Worm (Caenorhabditis elegans) whole organism, L4 larva: Measurements from ENCODE around the gene eppl-1.

ENCODE experiments used
- F10B5.3 ChIP-seq: sonication (generic microtip); optimal IDR thresholded peaks from 2 replicates; lab custom pipeline; 2016; ENCODE audit warnings: mild to moderate bottlenecking, missing genetic modification characterization, missing compliant biosample characterization
- F37D6.2 ChIP-seq: sonication (generic microtip); optimal IDR thresholded peaks from 2 replicates; lab custom pipeline; 2016; ENCODE audit warnings: mild to moderate bottlenecking, missing genetic modification characterization, missing compliant biosample characterization
- F44E2.7 ChIP-seq: fragments of 200-800 bp; sonication (Bioruptor generic); IDR thresholded peaks from 2 replicates; pipeline ENCODE4 v2.1.2; 2022; ENCODE audit warnings: missing genetic modification characterization, missing compliant biosample characterization
- T26A8.4 ChIP-seq: fragments of 200-800 bp; sonication (Bioruptor generic); IDR thresholded peaks from 2 replicates; pipeline ENCODE4 v1.3.6; 2022; ENCODE audit warnings: missing genetic modification characterization, missing compliant biosample characterization
- Y48G9A.11 ChIP-seq: fragments of 200-800 bp; sonication (Bioruptor generic); IDR thresholded peaks from 2 replicates; pipeline ENCODE4 v1.3.6; 2022; ENCODE audit warnings: missing genetic modification reagents, missing genetic modification characterization, missing compliant biosample characterization
- Y5F2A.4 ChIP-seq: fragments of 200-800 bp; sonication (Bioruptor generic); optimal IDR thresholded peaks from 2 replicates; lab custom pipeline; 2018; ENCODE audit warnings: mild to moderate bottlenecking, missing genetic modification characterization, missing compliant biosample characterization
- aha-1 ChIP-seq: fragments of 150-350 bp; peaks from one replicate; lab custom pipeline; 2014; ENCODE audit warnings: missing biosample characterization, missing genetic modification characterization
- arid-1 ChIP-seq: fragments of 200-800 bp; sonication (Bioruptor generic); conservative IDR thresholded peaks from 2 replicates; pipeline ENCODE4 v1.3.6; 2022; ENCODE audit warnings: missing genetic modification reagents, missing genetic modification characterization, missing compliant biosample characterization
- ceh-82 ChIP-seq: sonication (generic microtip); optimal IDR thresholded peaks from 2 replicates; lab custom pipeline; 2017; ENCODE audit warnings: missing biosample characterization, missing genetic modification characterization
- daf-16 ChIP-seq, 3 experiments: sonication (generic microtip); optimal IDR thresholded peaks; 2 replicates each; lab custom pipeline; 2016 to 2017; ENCODE audit warnings: missing genetic modification characterization in 3 of 3, missing genetic modification reagents in 3 of 3, mild to moderate bottlenecking in 2 of 3, missing compliant biosample characterization in 2 of 3, missing biosample characterization in 1 of 3, moderate library complexity in 1 of 3
- egl-43 ChIP-seq: fragments of 200-800 bp; sonication (Bioruptor generic); IDR thresholded peaks from 2 replicates; pipeline ENCODE4 v1.3.6; 2022; ENCODE audit warnings: missing genetic modification reagents, missing genetic modification characterization, missing compliant biosample characterization
- fos-1 ChIP-seq: fragments of 150-350 bp; optimal IDR thresholded peaks from 2 replicates; lab custom pipeline; 2014; ENCODE audit warnings: missing biosample characterization, missing genetic modification characterization
- hlh-30 ChIP-seq: sonication (generic microtip); optimal IDR thresholded peaks from 2 replicates; lab custom pipeline; 2017; ENCODE audit warnings: antibody characterized with exemption, mild to moderate bottlenecking, missing genetic modification characterization, missing compliant biosample characterization; ENCODE audit not compliant: insufficient read depth
- jun-1 ChIP-seq: fragments of 150-350 bp; optimal IDR thresholded peaks from 2 replicates; lab custom pipeline; 2014; ENCODE audit warnings: missing biosample characterization, missing genetic modification reagents, missing genetic modification characterization
- lin-1 ChIP-seq: fragments of 200-800 bp; sonication (Bioruptor generic); IDR thresholded peaks from 2 replicates; pipeline ENCODE4 v1.3.6; 2022; ENCODE audit warnings: missing genetic modification reagents, missing genetic modification characterization, missing compliant biosample characterization
- lin-15B ChIP-seq: fragments of 150-350 bp; sonication (generic microtip); optimal IDR thresholded peaks from 3 replicates; lab custom pipeline; 2014; ENCODE audit warnings: missing biosample characterization, missing genetic modification characterization
- lin-39 ChIP-seq: fragments of 150-350 bp; optimal IDR thresholded peaks from 2 replicates; lab custom pipeline; 2014; ENCODE audit warnings: missing biosample characterization, missing genetic modification reagents, missing genetic modification characterization
- lir-3 ChIP-seq: sonication (generic microtip); optimal IDR thresholded peaks from 2 replicates; lab custom pipeline; 2016; ENCODE audit warnings: mild to moderate bottlenecking, missing genetic modification characterization, missing compliant biosample characterization
- madf-9 ChIP-seq: fragments of 200-800 bp; sonication (Bioruptor generic); conservative IDR thresholded peaks from 2 replicates; pipeline ENCODE4 v1.3.6; 2022; ENCODE audit warnings: missing genetic modification reagents, missing genetic modification characterization, missing compliant biosample characterization
- nhr-42 ChIP-seq: fragments of 200-800 bp; sonication (Bioruptor generic); IDR thresholded peaks from 2 replicates; pipeline ENCODE4 v1.3.6; 2022; ENCODE audit warnings: missing genetic modification characterization, missing compliant biosample characterization
- nhr-76 ChIP-seq: fragments of 150-350 bp; optimal IDR thresholded peaks from 2 replicates; lab custom pipeline; 2014; ENCODE audit warnings: missing biosample characterization, missing genetic modification characterization
- php-3 ChIP-seq: fragments of 200-800 bp; sonication (Bioruptor generic); IDR thresholded peaks from 2 replicates; pipeline ENCODE4 v1.3.6; 2022; ENCODE audit warnings: missing genetic modification reagents, missing genetic modification characterization, missing compliant biosample characterization
- pqm-1 ChIP-seq: sonication (generic microtip); optimal IDR thresholded peaks from 2 replicates; lab custom pipeline; 2017; ENCODE audit warnings: missing biosample characterization, missing genetic modification characterization
- skn-1 ChIP-seq: fragments of 150-350 bp; optimal IDR thresholded peaks from 2 replicates; lab custom pipeline; 2014; ENCODE audit warnings: missing biosample characterization, missing genetic modification characterization
- unc-130 ChIP-seq: sonication (generic microtip); optimal IDR thresholded peaks from 2 replicates; lab custom pipeline; 2016; ENCODE audit warnings: missing genetic modification reagents, missing genetic modification characterization, missing compliant biosample characterization
- unc-62 ChIP-seq, 3 experiments: fragments of 150-350 bp in 1 of 3; sonication (generic microtip); optimal IDR thresholded peaks in 2 of 3; peaks in 1 of 3; 1 replicate in 1 of 3; 2 replicates in 2 of 3; lab custom pipeline; 2014 to 2017; ENCODE audit warnings: missing biosample characterization in 3 of 3, missing genetic modification characterization in 3 of 3, missing genetic modification reagents in 3 of 3, missing genotype in 1 of 3
- zfp-2 ChIP-seq: sonication (generic microtip); optimal IDR thresholded peaks from 2 replicates; lab custom pipeline; 2016; ENCODE audit warnings: mild to moderate bottlenecking, missing genetic modification characterization, missing compliant biosample characterization
- zip-2 ChIP-seq: fragments of 150-350 bp; optimal IDR thresholded peaks from 2 replicates; lab custom pipeline; 2014; ENCODE audit warnings: missing biosample characterization, missing genetic modification characterization
- ztf-11 ChIP-seq: fragments of 150-350 bp; optimal IDR thresholded peaks from 2 replicates; lab custom pipeline; 2014; ENCODE audit warnings: missing biosample characterization, missing genetic modification characterization
- ztf-7 ChIP-seq: fragments of 150-350 bp; optimal IDR thresholded peaks from 2 replicates; lab custom pipeline; 2014; ENCODE audit warnings: missing biosample characterization, missing genetic modification characterization

eppl-1 gene

DNA sequence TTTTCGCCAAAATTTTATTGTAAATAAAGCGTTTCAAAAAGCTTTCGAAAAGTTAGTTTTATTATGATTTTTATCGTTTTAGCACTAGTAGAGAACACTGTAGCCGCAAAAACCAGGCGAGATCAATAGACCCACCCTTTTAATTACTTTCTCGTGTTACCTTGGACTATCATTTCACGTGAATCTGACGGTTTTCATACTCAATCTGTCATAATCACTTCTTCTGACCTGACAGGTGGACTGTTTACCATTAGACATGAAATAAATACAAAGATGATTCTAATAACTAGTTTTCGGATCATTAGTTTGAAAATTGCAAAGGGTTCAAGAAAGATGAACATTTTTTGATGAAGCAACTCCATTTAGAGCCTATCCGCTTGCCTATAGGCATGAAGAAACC is 11.5 kb upstream of the eppl-1 start (continued):
- no peak for TF ChIP-seq T26A8.4 (GFP tag; lab: Robert Waterston, UW)

ce11 chrIV:8462376-8462775 is 10.8 kb upstream of the eppl-1 start:
- no peak for TF ChIP-seq Y48G9A.11
- peak in 1 of 2 experiments; percentile 54 for TF ChIP-seq unc-62 (GFP tag; optimal IDR thresholded peaks at IDR 0.05 in 1 of 2; lab: Kevin White, UChicago)
- no peak for TF ChIP-seq unc-62 (tag; optimal IDR thresholded peaks at IDR 0.05; lab: Kevin White, UChicago)
- no peak for TF ChIP-seq ztf-7 (tag; lab: Kevin White, UChicago)
- TF ChIP-seq Y5F2A.4 (GFP tag; lab: Kevin White, UChicago) = no peak
- no peak for TF ChIP-seq lin-39 (tag; lab: Kevin White, UChicago)

DNA sequence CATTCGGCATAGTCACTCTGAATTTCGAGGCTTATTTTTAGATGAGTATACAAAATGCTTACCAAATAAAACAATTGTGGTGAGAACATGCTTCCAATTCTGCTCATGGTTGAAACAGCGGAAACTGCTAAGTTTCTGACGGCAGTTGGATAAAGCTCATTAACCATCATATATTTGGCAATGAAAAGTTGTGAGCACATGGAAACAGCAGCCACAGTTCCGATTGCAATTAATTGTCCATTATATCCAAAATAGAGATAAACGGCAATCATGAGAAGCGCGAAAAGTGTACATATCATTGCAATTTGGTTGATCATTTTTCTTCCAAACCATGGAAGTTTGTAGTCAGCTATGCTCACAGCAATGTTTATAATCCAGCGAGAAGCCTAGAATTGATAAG is 9.6 kb upstream of the eppl-1 start:
- TF ChIP-seq unc-62 (GFP tag; optimal IDR thresholded peaks at IDR 0.05 in 1 of 2; lab: Kevin White, UChicago) (peak in 1 of 2 experiments; percentile 96), unc-62 (tag; optimal IDR thresholded peaks at IDR 0.05; lab: Kevin White, UChicago) (no peak), hlh-30 (tag; lab: Kevin White, UChicago) (no peak)

- no peak for TF ChIP-seq skn-1 (tag; lab: Kevin White, UChicago)
- no peak for TF ChIP-seq T26A8.4 (GFP tag; lab: Robert Waterston, UW)
- TF ChIP-seq F37D6.2 (tag; lab: Kevin White, UChicago) = no peak
- TF ChIP-seq arid-1 (GFP tag; lab: Robert Waterston, UW) = no peak
- TF ChIP-seq nhr-42 (GFP tag; lab: Robert Waterston, UW) = no peak
- TF ChIP-seq nhr-76 = no peak
- TF ChIP-seq fos-1 (tag; lab: Kevin White, UChicago) = no peak
- TF ChIP-seq F10B5.3 (tag; lab: Kevin White, UChicago) = no peak
- TF ChIP-seq zip-2 = no peak
- no peak for TF ChIP-seq jun-1
- TF ChIP-seq egl-43 (GFP tag; lab: Robert Waterston, UW) = no peak
- no peak for TF ChIP-seq F44E2.7 (GFP tag; lab: Robert Waterston, UW)
- TF ChIP-seq ceh-82 (tag; lab: Kevin White, UChicago) = no peak
- TF ChIP-seq ztf-11 (tag; lab: Kevin White, UChicago) = no peak
- TF ChIP-seq lin-1 (GFP tag; lab: Robert Waterston, UW) = no peak
- no peak for TF ChIP-seq lin-15B (tag; lab: Kevin White, UChicago)
- TF ChIP-seq, all 104 proteins: peak for 0
Measured at ce11 chrIV:8460208-8460607, 8.6 kb upstream of the eppl-1 start, which contains the start of gene ant-1.4. Gene ant-1.4 (minus strand): TSS chrIV:8460308.

- TF ChIP-seq madf-9 (GFP tag; lab: Robert Waterston, UW) = no peak
- TF ChIP-seq zfp-2 (tag; lab: Kevin White, UChicago) = no peak
- TF ChIP-seq lir-3 (tag; lab: Kevin White, UChicago) = no peak
- peak; percentile 97 for TF ChIP-seq Y48G9A.11
Measured at ce11 chrIV:8456899-8457298, 5.3 kb upstream of the eppl-1 start, which contains the start of gene syx-4. Gene syx-4 (plus strand): TSS chrIV:8457280.

- no peak for TF ChIP-seq unc-130
- peak; percentile 31 for TF ChIP-seq pqm-1 (tag; lab: Kevin White, UChicago)
- TF ChIP-seq php-3 (GFP tag; lab: Robert Waterston, UW) = peak; percentile 53
- no peak for TF ChIP-seq daf-16 (GFP tag; optimal IDR thresholded peaks at IDR 0.05; lab: Kevin White, UChicago)
- peak; percentile 33 for TF ChIP-seq daf-16 (tag; optimal IDR thresholded peaks at IDR 0.05; lab: Kevin White, UChicago)
- peak; percentile 32 for TF ChIP-seq aha-1 (tag; lab: Kevin White, UChicago)
Measured at ce11 chrIV:8454076-8454475, 2.5 kb upstream of the eppl-1 start.
